Fruit fly (Drosophila melanogaster): ENCODE results near the gene Ncoa6.

- TF ChIP-seq Ets21C (GFP tag; optimal IDR thresholded peaks at IDR 0.05) (no peak), CG6808 (GFP tag; optimal IDR thresholded peaks at IDR 0.05) (no peak), CG4318 (GFP tag; optimal IDR thresholded peaks at IDR 0.05) (no peak), CG6854 (GFP tag; optimal IDR thresholded peaks at IDR 0.05) (no peak), CG16779 (tag; optimal IDR thresholded peaks at IDR 0.05) (no peak), CG6163 (GFP tag; IDR thresholded peaks at IDR 0.05) (no peak), topi (GFP tag; optimal IDR thresholded peaks at IDR 0.05) (no peak), OdsH (GFP tag; optimal IDR thresholded peaks at IDR 0.05) (no peak), CG11762 (GFP tag; optimal IDR thresholded peaks at IDR 0.05; ENCODE audit: insufficient read depth) (no peak), Ets96B (tag; optimal IDR thresholded peaks at IDR 0.05) (no peak), eg (GFP tag; IDR thresholded peaks at IDR 0.05) (no peak), Lpt (GFP tag; optimal IDR thresholded peaks at IDR 0.05) (no peak), ss (GFP tag; optimal IDR thresholded peaks at IDR 0.05) (no peak)
Measured at dm6 chr2L:5362351-5362750, 35.9 kb upstream of the Ncoa6 start.
